Fruit fly (Drosophila melanogaster) whole organism, pupa: ENCODE data around the gene EMC6.

Source experiments
- CG10348 ChIP-seq: fragments of 200-800 bp; sonication (Bioruptor generic); IDR thresholded peaks from 2 replicates; pipeline ENCODE4 v1.3.6; 2022; ENCODE audit warnings: missing biosample characterization, missing genetic modification characterization
- CG12605 ChIP-seq: fragments of 200-800 bp; sonication (Bioruptor generic); IDR thresholded peaks from 2 replicates; pipeline ENCODE4 v1.3.6; 2022; ENCODE audit warnings: missing biosample characterization, missing genetic modification characterization
- CG13204 ChIP-seq: fragments of 200-800 bp; sonication (Bioruptor generic); optimal IDR thresholded peaks from 2 replicates; lab custom pipeline; 2018; ENCODE audit warnings: missing biosample characterization, mild to moderate bottlenecking, missing genetic modification characterization, moderate library complexity
- CG14655 ChIP-seq: fragments of 200-800 bp; sonication (Bioruptor generic); optimal IDR thresholded peaks from 3 replicates; lab custom pipeline; 2017; ENCODE audit warnings: mild to moderate bottlenecking, missing biosample characterization, missing genetic modification reagents, missing genetic modification characterization
- CG15710 ChIP-seq: fragments of 200-800 bp; sonication (Bioruptor generic); optimal IDR thresholded peaks from 2 replicates; lab custom pipeline; 2018; ENCODE audit warnings: missing biosample characterization, mild to moderate bottlenecking, missing genetic modification characterization, moderate library complexity
- CG17806 ChIP-seq: fragments of 200-800 bp; sonication (Bioruptor generic); optimal IDR thresholded peaks from 2 replicates; lab custom pipeline; 2018; ENCODE audit warnings: missing biosample characterization, mild to moderate bottlenecking, missing genetic modification characterization, moderate library complexity
- CG32121 ChIP-seq: fragments of 200-800 bp; sonication (Bioruptor generic); IDR thresholded peaks from 2 replicates; pipeline ENCODE4 v1.3.6; 2022; ENCODE audit warnings: missing biosample characterization, missing genetic modification characterization
- CG34367 ChIP-seq: fragments of 200-800 bp; sonication (Bioruptor generic); optimal IDR thresholded peaks from 2 replicates; lab custom pipeline; 2018; ENCODE audit warnings: missing biosample characterization, mild to moderate bottlenecking, missing genetic modification characterization
- CG4496 ChIP-seq: fragments of 200-800 bp; sonication (Bioruptor generic); IDR thresholded peaks from 3 replicates; pipeline ENCODE4 v1.3.6; 2022; ENCODE audit warnings: missing biosample characterization, missing genetic modification characterization
- CG8159 ChIP-seq: fragments of 200-800 bp; sonication (Bioruptor generic); optimal IDR thresholded peaks from 3 replicates; lab custom pipeline; 2018; ENCODE audit warnings: missing biosample characterization, mild to moderate bottlenecking, missing genetic modification characterization, moderate library complexity
- CG8301 ChIP-seq: fragments of 200-800 bp; sonication (Bioruptor generic); optimal IDR thresholded peaks from 2 replicates; lab custom pipeline; 2018; ENCODE audit warnings: missing biosample characterization, mild to moderate bottlenecking, missing genetic modification characterization
- CG9948 ChIP-seq: fragments of 200-800 bp; sonication (Bioruptor generic); optimal IDR thresholded peaks from 2 replicates; lab custom pipeline; 2018; ENCODE audit warnings: missing biosample characterization, mild to moderate bottlenecking, missing genetic modification characterization, moderate library complexity
- D1 ChIP-seq: fragments of 200-800 bp; sonication (Bioruptor generic); optimal IDR thresholded peaks from 2 replicates; lab custom pipeline; 2018; ENCODE audit warnings: missing biosample characterization, mild to moderate bottlenecking, missing genetic modification characterization, moderate library complexity
- EcR ChIP-seq: fragments of 200-800 bp; sonication (Bioruptor generic); optimal IDR thresholded peaks from 3 replicates; lab custom pipeline; 2019; ENCODE audit warnings: missing biosample characterization, missing genetic modification characterization, mild to moderate bottlenecking, moderate library complexity, missing genetic modification reagents
- Ets98B ChIP-seq: fragments of 200-800 bp; sonication (Bioruptor generic); IDR thresholded peaks from 2 replicates; pipeline ENCODE4 v1.3.6; 2022; ENCODE audit warnings: missing biosample characterization, missing genetic modification characterization
- Pif1A ChIP-seq: fragments of 200-800 bp; sonication (Bioruptor generic); optimal IDR thresholded peaks from 3 replicates; lab custom pipeline; 2016; ENCODE audit warnings: missing biosample characterization, missing genetic modification characterization
- Pif1B ChIP-seq: fragments of 200-800 bp; sonication (Bioruptor generic); optimal IDR thresholded peaks from 3 replicates; lab custom pipeline; 2016; ENCODE audit warnings: missing biosample characterization, missing genetic modification characterization
- Snoo ChIP-seq: fragments of 200-800 bp; sonication (Bioruptor generic); optimal IDR thresholded peaks from 3 replicates; lab custom pipeline; 2017; ENCODE audit warnings: missing biosample characterization, mild to moderate bottlenecking, missing genetic modification characterization, inconsistent platforms
- fd96Ca ChIP-seq: fragments of 200-800 bp; sonication (Bioruptor generic); IDR thresholded peaks from 3 replicates; pipeline ENCODE4 v1.3.6; 2022; ENCODE audit warnings: missing biosample characterization, missing genetic modification characterization
- gl ChIP-seq: fragments of 200-800 bp; sonication (Bioruptor generic); optimal IDR thresholded peaks from 2 replicates; lab custom pipeline; 2018; ENCODE audit warnings: missing biosample characterization, mild to moderate bottlenecking, missing genetic modification characterization
- rn ChIP-seq: fragments of 200-800 bp; sonication (Bioruptor generic); IDR thresholded peaks from 2 replicates; pipeline ENCODE4 v1.3.6; 2022; ENCODE audit warnings: missing biosample characterization, missing genetic modification characterization

EMC6 gene

dm6 chr3R:25004064-25004463 is 20.8 kb downstream of the EMC6 start:
- no peak for TF ChIP-seq gl (tag; lab: Kevin White, UChicago)
- TF ChIP-seq CG4496 (GFP tag; lab: Robert Waterston, UW): 0 out of 3 replicates have a peak, but pooled peaks have one; percentile 22
- TF ChIP-seq, all 21 proteins: peak for 1

- no peak for TF ChIP-seq CG8301 (tag; lab: Kevin White, UChicago)
- TF ChIP-seq rn: no peak
Observed at dm6 chr3R:25002257-25002656, 22.6 kb downstream of the EMC6 start.

- TF ChIP-seq CG4496 (GFP tag; lab: Robert Waterston, UW) (no peak), CG10348 (GFP tag; lab: Robert Waterston, UW) (no peak)
Observed at dm6 chr3R:24999575-24999974, 25.2 kb downstream of the EMC6 start.

DNA sequence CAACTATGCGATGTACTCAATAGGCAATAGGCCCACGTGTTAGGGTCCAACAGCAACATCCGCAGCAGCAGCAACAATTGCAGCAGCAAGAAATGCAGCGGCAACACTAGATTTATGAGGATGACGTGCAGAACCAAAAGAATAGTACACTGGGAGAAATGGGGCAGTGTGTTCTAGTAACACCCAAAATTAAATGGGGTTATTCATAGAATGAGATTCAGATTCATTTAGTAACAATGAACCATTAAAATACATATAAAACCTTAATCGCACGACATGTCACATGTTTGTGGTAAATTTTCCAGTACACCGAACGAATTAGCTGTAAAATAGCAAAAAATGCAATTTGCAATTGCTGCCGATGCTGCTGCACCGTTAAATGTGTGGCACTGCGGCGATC is 27.5 kb downstream of the EMC6 start:
- TF ChIP-seq CG14655 (GFP tag; lab: Kevin White, UChicago) (peak; percentile 53), CG8301 (tag; lab: Kevin White, UChicago) (peak; percentile 55), rn (no peak)
- TF ChIP-seq, all 21 proteins: peak for 2

DNA sequence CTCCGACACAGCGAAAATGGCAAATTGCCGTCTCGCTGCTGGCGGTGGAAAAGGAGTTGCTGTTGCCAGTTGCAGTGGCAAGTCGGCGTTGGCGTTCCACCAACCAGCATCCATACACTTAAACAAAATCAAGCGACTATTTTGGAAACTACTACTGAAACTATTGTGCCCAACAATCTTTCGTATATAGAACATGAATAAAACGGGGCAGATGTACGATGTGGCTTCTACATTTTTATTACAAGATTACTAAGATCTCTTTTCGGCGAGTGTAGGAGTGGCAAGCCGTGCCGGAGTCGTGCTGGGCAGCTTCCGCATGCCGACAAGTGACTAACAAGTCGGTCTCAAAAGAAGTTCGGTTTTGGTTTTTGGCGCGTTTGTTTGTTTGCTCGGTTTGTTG is 28.3 kb downstream of the EMC6 start:
- TF ChIP-seq rn: peak; percentile 75
- peak; percentile 91 for TF ChIP-seq CG4496 (GFP tag; lab: Robert Waterston, UW)
- peak; percentile 94 for TF ChIP-seq Ets98B (GFP tag; lab: Robert Waterston, UW)
- no peak for TF ChIP-seq EcR (GFP tag; lab: Kevin White, UChicago)
- TF ChIP-seq D1 (tag; lab: Kevin White, UChicago): no peak
- TF ChIP-seq CG8301 (tag; lab: Kevin White, UChicago): peak; percentile 88
- TF ChIP-seq fd96Ca (GFP tag; lab: Robert Waterston, UW): peak; percentile 94
- peak; percentile 79 for TF ChIP-seq CG14655 (GFP tag; lab: Kevin White, UChicago)
- TF ChIP-seq CG9948: no peak
- peak; percentile 46 for TF ChIP-seq Snoo
- peak; percentile 25 for TF ChIP-seq CG8159 (tag; lab: Kevin White, UChicago)
- peak; percentile 1 for TF ChIP-seq CG15710 (tag; lab: Kevin White, UChicago)
- peak; percentile 46 for TF ChIP-seq Pif1A (GFP tag; lab: Kevin White, UChicago)
- TF ChIP-seq CG10348 (GFP tag; lab: Robert Waterston, UW): peak; percentile 63
- peak; percentile 39 for TF ChIP-seq CG17806 (tag; lab: Kevin White, UChicago)
- peak; percentile 93 for TF ChIP-seq CG32121 (GFP tag; lab: Robert Waterston, UW)
- TF ChIP-seq Pif1B (GFP tag; lab: Kevin White, UChicago): peak; percentile 65
- no peak for TF ChIP-seq gl (tag; lab: Kevin White, UChicago)
- no peak for TF ChIP-seq CG34367 (tag; lab: Kevin White, UChicago)
- 0 out of 2 replicates have a peak, but pooled peaks have one; percentile 19 for TF ChIP-seq CG12605 (GFP tag; lab: Robert Waterston, UW)
- no peak for TF ChIP-seq CG13204 (GFP tag; lab: Kevin White, UChicago)

DNA sequence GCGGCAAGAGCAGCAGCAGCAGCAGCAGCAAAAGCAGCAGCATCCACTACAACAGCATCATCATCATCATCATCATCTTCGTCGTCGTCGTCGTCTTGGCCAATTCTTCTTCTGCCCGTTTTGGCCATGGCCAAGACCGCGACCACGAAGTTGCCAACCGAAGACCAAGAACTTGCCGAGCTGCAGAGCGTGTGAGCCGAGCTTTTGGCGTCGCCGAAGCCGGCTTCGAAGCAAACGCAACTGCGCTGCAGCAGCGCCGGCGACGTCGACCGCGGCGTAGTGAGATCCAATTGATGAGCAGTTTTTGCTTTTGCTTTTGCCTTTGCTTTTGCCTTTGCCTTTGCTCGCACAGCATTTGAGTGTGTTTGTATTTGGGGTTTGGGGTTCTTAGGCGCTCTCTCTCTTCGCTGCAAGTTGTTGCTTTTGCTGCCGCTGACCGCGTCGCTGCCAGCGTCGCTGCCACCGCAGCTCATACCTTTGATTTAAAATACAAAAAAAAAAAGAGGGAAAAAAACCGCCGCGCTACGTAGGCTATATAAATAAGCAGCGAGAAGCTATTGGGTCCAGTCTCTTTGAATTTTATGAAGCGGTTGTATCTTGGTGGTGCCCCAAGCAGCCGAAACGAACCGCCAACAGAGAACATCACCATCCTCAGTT is 39.7 kb downstream of the EMC6 start:
- peak; percentile 29 for TF ChIP-seq CG13204 (GFP tag; lab: Kevin White, UChicago)
- TF ChIP-seq CG9948: no peak
- TF ChIP-seq CG4496 (GFP tag; lab: Robert Waterston, UW): 0 out of 3 replicates have a peak, but pooled peaks have one; percentile 24

- TF ChIP-seq CG8159 (tag; lab: Kevin White, UChicago) (peak; percentile 88), CG13204 (GFP tag; lab: Kevin White, UChicago) (peak; percentile 33), CG32121 (GFP tag; lab: Robert Waterston, UW) (0 out of 2 replicates have a peak, but pooled peaks have one; percentile 38), rn (no peak), CG14655 (GFP tag; lab: Kevin White, UChicago) (peak; percentile 86), gl (tag; lab: Kevin White, UChicago) (peak; percentile 47), EcR (GFP tag; lab: Kevin White, UChicago) (no peak), fd96Ca (GFP tag; lab: Robert Waterston, UW) (no peak), Pif1B (GFP tag; lab: Kevin White, UChicago) (peak; percentile 60), CG8301 (tag; lab: Kevin White, UChicago) (peak; percentile 82), D1 (tag; lab: Kevin White, UChicago) (peak; percentile 51), Pif1A (GFP tag; lab: Kevin White, UChicago) (peak; percentile 53), Snoo (peak; percentile 86), CG12605 (GFP tag; lab: Robert Waterston, UW) (peak; percentile 61), CG9948 (peak; percentile 84), CG10348 (GFP tag; lab: Robert Waterston, UW) (no peak), CG4496 (GFP tag; lab: Robert Waterston, UW) (peak; percentile 61; the same call in 2 of the 3 replicates), CG17806 (tag; lab: Kevin White, UChicago) (peak; percentile 80), CG15710 (tag; lab: Kevin White, UChicago) (peak; percentile 85), CG34367 (tag; lab: Kevin White, UChicago) (peak; percentile 70), Ets98B (GFP tag; lab: Robert Waterston, UW) (peak; percentile 48)
Observed at dm6 chr3R:24983537-24984501, 41.0 kb downstream of the EMC6 start, which contains the start of gene tnc. tnc (plus strand) TSS chr3R:24984384.
